Worm (Caenorhabditis elegans): ENCODE data around the gene T02G5.15.

Gene T02G5.15

ce11 chrII:7090852-7091251 lies 6.7 kb downstream of the T02G5.15 start:
- TF ChIP-seq hlh-6 (tag; optimal IDR thresholded peaks at IDR 0.05) (no peak), sdc-2 (tag; optimal IDR thresholded peaks at IDR 0.05) (no peak), nfya-1 (tag; optimal IDR thresholded peaks at IDR 0.05) (no peak), unc-42 (tag; optimal IDR thresholded peaks at IDR 0.05) (no peak), rnt-1 (tag; optimal IDR thresholded peaks at IDR 0.05) (no peak), nhr-11 (tag; optimal IDR thresholded peaks at IDR 0.05) (no peak), tbx-7 (tag; optimal IDR thresholded peaks at IDR 0.05) (no peak), gmeb-2 (tag; optimal IDR thresholded peaks at IDR 0.05) (no peak), ceh-18 (tag; optimal IDR thresholded peaks at IDR 0.05) (no peak), K02D7.2 (tag; optimal IDR thresholded peaks at IDR 0.05) (no peak), pqm-1 (tag; optimal IDR thresholded peaks at IDR 0.05) (no peak), unc-55 (GFP tag; optimal IDR thresholded peaks at IDR 0.05) (no peak), pag-3 (tag; optimal IDR thresholded peaks at IDR 0.05; ENCODE audit: borderline replicate concordance) (no peak)

- TF ChIP-seq pha-2 (tag; optimal IDR thresholded peaks at IDR 0.05) (no peak), ceh-6 (GFP tag; optimal IDR thresholded peaks at IDR 0.05) (no peak), ama-1 (optimal IDR thresholded peaks at IDR 0.05) (peak; percentile 73)
These were observed 9.3 kb downstream of the T02G5.15 start, which contains the start of gene T02G5.3 for ce11 chrII:7093339-7093821. T02G5.3 (plus strand) TSS chrII:7093389.

DNA sequence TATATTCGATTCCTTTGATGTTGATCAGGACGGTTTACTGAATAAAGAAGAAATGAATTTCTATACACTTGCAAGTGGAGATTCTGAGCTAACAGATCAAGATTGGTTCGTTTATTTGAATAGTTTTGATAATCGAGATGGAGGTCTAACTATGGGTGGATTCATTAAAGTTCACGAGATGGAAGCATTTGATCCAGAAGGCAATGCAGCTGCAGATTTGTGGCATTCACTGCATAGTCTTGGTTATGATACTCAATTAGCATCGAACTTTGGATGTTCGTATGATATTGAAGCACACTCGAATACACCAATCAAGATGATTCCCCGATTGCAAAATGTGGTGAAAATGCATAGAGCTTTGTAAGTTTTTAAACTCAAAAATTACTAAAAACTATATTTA lies 11.8 kb downstream of the T02G5.15 start:
- TF ChIP-seq dve-1 (tag; optimal IDR thresholded peaks at IDR 0.05) (no peak), gmeb-2 (tag; optimal IDR thresholded peaks at IDR 0.05) (no peak), K09A11.1 (tag; optimal IDR thresholded peaks at IDR 0.05; ENCODE audit: insufficient read depth) (no peak), lim-6 (tag; optimal IDR thresholded peaks at IDR 0.05) (no peak), sox-2 (GFP tag; IDR thresholded peaks at IDR 0.05) (no peak), ceh-6 (GFP tag; optimal IDR thresholded peaks at IDR 0.05) (no peak), pha-2 (tag; optimal IDR thresholded peaks at IDR 0.05) (no peak), tbx-2 (tag; optimal IDR thresholded peaks at IDR 0.05) (no peak), pax-1 (tag; optimal IDR thresholded peaks at IDR 0.05) (no peak)

- TF ChIP-seq lim-6 (tag; optimal IDR thresholded peaks at IDR 0.05) (no peak), C08G9.2 (tag; optimal IDR thresholded peaks at IDR 0.05) (no peak), ceh-14 (tag; optimal IDR thresholded peaks at IDR 0.05) (no peak), ceh-6 (GFP tag; optimal IDR thresholded peaks at IDR 0.05) (no peak), ceh-48 (tag; optimal IDR thresholded peaks at IDR 0.05) (no peak), tbx-7 (tag; optimal IDR thresholded peaks at IDR 0.05) (no peak), unc-55 (GFP tag; optimal IDR thresholded peaks at IDR 0.05) (no peak), odd-2 (tag; optimal IDR thresholded peaks at IDR 0.05) (no peak), nfya-1 (tag; optimal IDR thresholded peaks at IDR 0.05) (no peak), dmd-4 (tag; optimal IDR thresholded peaks at IDR 0.05; ENCODE audit: borderline replicate concordance) (no peak), pax-1 (tag; optimal IDR thresholded peaks at IDR 0.05) (no peak), ceh-2 (tag; optimal IDR thresholded peaks at IDR 0.05) (no peak), T23F11.4 (GFP tag; optimal IDR thresholded peaks at IDR 0.05) (no peak), elt-4 (tag; optimal IDR thresholded peaks at IDR 0.05) (no peak), ceh-22 (tag; optimal IDR thresholded peaks at IDR 0.05) (no peak)
These were observed 14.5 kb downstream of the T02G5.15 start, which contains the start of gene mct-5 for ce11 chrII:7098578-7098977. mct-5 (minus strand) TSS chrII:7098593.

ce11 chrII:7099231-7099630 lies 15.1 kb downstream of the T02G5.15 start:
- TF ChIP-seq ceh-6 (GFP tag; optimal IDR thresholded peaks at IDR 0.05): no peak
- TF ChIP-seq ref-2 (tag; optimal IDR thresholded peaks at IDR 0.05): no peak
- no peak for TF ChIP-seq gmeb-2 (tag; optimal IDR thresholded peaks at IDR 0.05)
- TF ChIP-seq pha-4 (tag; optimal IDR thresholded peaks at IDR 0.05): no peak
- no peak for TF ChIP-seq ceh-31 (tag; optimal IDR thresholded peaks at IDR 0.05)
- TF ChIP-seq syd-9 (tag; optimal IDR thresholded peaks at IDR 0.05): no peak
- no peak for TF ChIP-seq sox-2 (GFP tag; IDR thresholded peaks at IDR 0.05)
- no peak for TF ChIP-seq ceh-2 (tag; optimal IDR thresholded peaks at IDR 0.05)
- TF ChIP-seq ceh-48 (tag; optimal IDR thresholded peaks at IDR 0.05): no peak
- TF ChIP-seq nfya-1 (tag; optimal IDR thresholded peaks at IDR 0.05): no peak
- no peak for TF ChIP-seq mec-3 (tag; optimal IDR thresholded peaks at IDR 0.05; ENCODE audit: borderline replicate concordance)
- no peak for TF ChIP-seq hlh-8 (tag; optimal IDR thresholded peaks at IDR 0.05)
- TF ChIP-seq ceh-34 (tag; optimal IDR thresholded peaks at IDR 0.05): no peak
- no peak for TF ChIP-seq lim-6 (tag; optimal IDR thresholded peaks at IDR 0.05)
